Fruit fly (Drosophila melanogaster) whole organism, adult: ENCODE measurements around the gene Ran-like.
A peak's percentile ranks its signal among the peaks of the same experiment; 100 is the strongest.

ENCODE experiments used
- CG11617 ChIP-seq: fragments of 200-800 bp; sonication (Bioruptor generic); optimal IDR thresholded peaks from 2 replicates; lab custom pipeline; 2017; ENCODE audit warnings: mild to moderate bottlenecking, missing biosample characterization, missing genetic modification reagents, missing genetic modification characterization
- CG12768 ChIP-seq: fragments of 200-800 bp; sonication (Bioruptor generic); optimal IDR thresholded peaks from 2 replicates; lab custom pipeline; 2017; ENCODE audit warnings: missing biosample characterization, missing genetic modification characterization, mild to moderate bottlenecking, moderate library complexity, missing genetic modification reagents
- CG14711 ChIP-seq: fragments of 200-800 bp; sonication (Bioruptor generic); optimal IDR thresholded peaks from 2 replicates; lab custom pipeline; 2018; ENCODE audit warnings: missing biosample characterization, mild to moderate bottlenecking, missing genetic modification characterization, moderate library complexity
- CG1620 ChIP-seq: fragments of 200-800 bp; sonication (Bioruptor generic); optimal IDR thresholded peaks from 2 replicates; lab custom pipeline; 2016; ENCODE audit warnings: missing biosample characterization, missing genetic modification characterization
- CG33017 ChIP-seq: fragments of 200-800 bp; sonication (Bioruptor generic); optimal IDR thresholded peaks from 2 replicates; lab custom pipeline; 2018; ENCODE audit warnings: missing biosample characterization, mild to moderate bottlenecking, missing genetic modification characterization, moderate library complexity
- CG5204 ChIP-seq: fragments of 200-800 bp; sonication (Bioruptor generic); optimal IDR thresholded peaks from 2 replicates; lab custom pipeline; 2016; ENCODE audit warnings: missing biosample characterization, missing genetic modification characterization
- CG7045 ChIP-seq: fragments of 200-800 bp; sonication (Bioruptor generic); optimal IDR thresholded peaks from 2 replicates; lab custom pipeline; 2017; ENCODE audit warnings: missing biosample characterization, mild to moderate bottlenecking, missing genetic modification characterization
- CG7101 ChIP-seq: fragments of 200-800 bp; sonication (Bioruptor generic); optimal IDR thresholded peaks from 2 replicates; lab custom pipeline; 2018; ENCODE audit warnings: missing biosample characterization, mild to moderate bottlenecking, missing genetic modification characterization, moderate library complexity
- Clk ChIP-seq: fragments of 200-800 bp; sonication (Bioruptor generic); optimal IDR thresholded peaks from 2 replicates; lab custom pipeline; 2017; ENCODE audit warnings: missing biosample characterization, missing genetic modification characterization
- Crg-1 ChIP-seq: fragments of 200-800 bp; sonication (Bioruptor generic); optimal IDR thresholded peaks from 2 replicates; lab custom pipeline; 2016; ENCODE audit warnings: missing biosample characterization, missing genetic modification characterization
- Hr96 ChIP-seq: fragments of 200-800 bp; sonication (Bioruptor generic); optimal IDR thresholded peaks from 2 replicates; lab custom pipeline; 2016; ENCODE audit warnings: missing biosample characterization, missing genetic modification characterization
- Mnt ChIP-seq: fragments of 200-800 bp; sonication (Bioruptor generic); optimal IDR thresholded peaks from 2 replicates; lab custom pipeline; 2016; ENCODE audit warnings: missing biosample characterization, mild to moderate bottlenecking, missing genetic modification characterization
- bab1 ChIP-seq: fragments of 200-800 bp; sonication (Bioruptor generic); optimal IDR thresholded peaks from 3 replicates; lab custom pipeline; 2019; ENCODE audit warnings: missing biosample characterization, mild to moderate bottlenecking, missing genetic modification characterization, moderate library complexity
- cic ChIP-seq: fragments of 200-800 bp; sonication (Bioruptor generic); optimal IDR thresholded peaks from 2 replicates; lab custom pipeline; 2017; ENCODE audit warnings: missing biosample characterization, mild to moderate bottlenecking, missing genetic modification characterization, moderate library complexity
- cnc ChIP-seq, 2 experiments: fragments of >200 bp; optimal IDR thresholded peaks; 2 replicates each; lab custom pipeline; 2017
- kay ChIP-seq: fragments of 200-800 bp; sonication (Bioruptor generic); peaks from one replicate; lab custom pipeline; 2016; ENCODE audit warnings: missing biosample characterization, missing genetic modification characterization, borderline replicate concordance
- ovo ChIP-seq: fragments of 200-800 bp; sonication (Bioruptor generic); optimal IDR thresholded peaks from 2 replicates; lab custom pipeline; 2016; ENCODE audit warnings: missing biosample characterization, missing genetic modification characterization
- pad ChIP-seq: fragments of 200-800 bp; sonication (Bioruptor generic); optimal IDR thresholded peaks from 3 replicates; lab custom pipeline; 2017; ENCODE audit warnings: missing biosample characterization, missing genetic modification characterization, mild to moderate bottlenecking, moderate library complexity, missing genetic modification reagents
- tj ChIP-seq: fragments of 200-800 bp; sonication (Bioruptor generic); optimal IDR thresholded peaks from 3 replicates; lab custom pipeline; 2017; ENCODE audit warnings: missing biosample characterization, mild to moderate bottlenecking, missing genetic modification characterization, moderate library complexity
- toe ChIP-seq: fragments of 200-800 bp; sonication (Bioruptor generic); optimal IDR thresholded peaks from 2 replicates; lab custom pipeline; 2016; ENCODE audit warnings: missing biosample characterization, missing genetic modification characterization

Gene Ran-like

DNA sequence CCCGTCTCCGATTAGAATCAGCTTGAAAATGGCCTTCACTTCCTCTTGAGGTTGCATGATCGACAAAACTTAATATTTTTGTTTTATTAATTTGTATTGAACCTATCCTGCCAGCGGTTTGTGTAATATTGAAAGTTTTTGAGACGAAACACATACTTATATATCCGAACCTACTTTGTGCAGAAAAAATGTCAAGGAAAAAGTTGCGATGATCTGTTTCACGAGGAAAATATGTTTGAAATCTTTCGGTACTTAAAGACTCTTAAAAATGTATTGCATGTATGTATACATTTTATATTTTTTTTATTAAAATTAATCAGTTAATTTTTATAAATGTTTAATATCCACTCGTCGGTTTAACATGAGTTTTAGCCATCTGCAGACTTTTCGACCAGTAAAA lies at the start of gene Ran-like:
TSS of gene Ran-like (minus strand) at position 101 of the 400 bp plus-strand sequence.
- TF ChIP-seq ovo (GFP tag; lab: Kevin White, UChicago) (no peak), tj (GFP tag; lab: Kevin White, UChicago) (no peak), toe (GFP tag; lab: Kevin White, UChicago) (no peak), kay (GFP tag; lab: Kevin White, UChicago) (no peak), CG33017 (tag; lab: Kevin White, UChicago) (no peak), bab1 (GFP tag; lab: Kevin White, UChicago) (no peak), pad (GFP tag; lab: Kevin White, UChicago) (no peak), Hr96 (no peak), cnc (optimal IDR thresholded peaks at IDR 0.05; lab: Kevin White, UChicago) (no peak), Crg-1 (GFP tag; lab: Kevin White, UChicago) (no peak), CG5204 (no peak), Mnt (GFP tag; lab: Kevin White, UChicago) (no peak), CG7045 (GFP tag; lab: Kevin White, UChicago) (no peak), Clk (GFP tag; lab: Kevin White, UChicago) (no peak), CG11617 (GFP tag; lab: Kevin White, UChicago) (no peak)

DNA sequence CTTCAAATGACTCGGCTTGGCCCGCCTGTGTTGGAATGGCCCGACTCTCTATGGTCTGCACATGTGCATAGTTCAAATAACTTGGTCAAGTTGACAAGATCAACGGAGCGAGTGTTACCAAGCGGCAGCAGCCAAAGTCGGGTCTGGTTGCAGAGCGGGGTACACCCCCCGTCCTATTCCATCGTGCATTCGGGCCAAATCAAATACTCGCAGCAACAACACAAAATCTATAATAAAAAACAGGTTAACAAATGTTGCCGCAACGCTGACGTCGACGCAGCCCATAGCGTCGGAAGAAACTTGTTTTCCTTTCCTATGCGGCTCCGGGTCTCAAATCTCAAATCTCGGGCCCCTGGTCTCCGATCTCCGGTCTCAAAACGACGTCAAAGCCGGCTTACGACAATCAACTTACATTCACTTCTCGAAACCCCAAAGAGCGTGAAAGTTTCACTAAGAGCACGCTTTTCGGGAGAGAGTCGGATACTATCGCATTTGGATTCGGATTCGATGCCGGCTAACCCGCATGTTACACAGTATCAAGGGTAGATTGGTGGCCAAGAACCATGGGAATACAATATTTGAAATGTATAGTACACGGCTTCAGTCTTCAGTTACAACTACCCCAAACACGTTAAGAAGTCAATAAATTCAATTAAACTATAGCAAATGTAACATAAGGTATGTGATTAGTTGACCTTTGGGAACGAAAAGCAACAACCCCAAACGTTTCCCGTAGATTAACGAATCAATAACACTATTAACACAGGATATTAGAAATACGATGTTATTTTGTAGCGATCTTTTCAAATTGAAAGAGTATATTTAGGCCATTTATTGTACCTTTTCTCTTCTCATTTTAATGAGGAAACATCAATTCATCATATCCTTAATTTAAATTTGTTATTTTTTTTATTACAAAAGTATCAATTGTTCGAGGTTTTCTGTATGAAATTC lies 49.3 kb upstream of the Ran-like start:
- no peak for TF ChIP-seq cic (GFP tag; lab: Kevin White, UChicago)
- TF ChIP-seq CG11617 (GFP tag; lab: Kevin White, UChicago): peak; percentile 86
- peak; percentile 30 for TF ChIP-seq CG1620 (GFP tag; lab: Kevin White, UChicago)
- TF ChIP-seq ovo (GFP tag; lab: Kevin White, UChicago): no peak
- peak; percentile 64 for TF ChIP-seq Hr96
- peak; percentile 79 for TF ChIP-seq toe (GFP tag; lab: Kevin White, UChicago)
- peak; percentile 43 for TF ChIP-seq CG33017 (tag; lab: Kevin White, UChicago)
- TF ChIP-seq CG7101: peak; percentile 59
- no peak for TF ChIP-seq CG14711
- peak; percentile 28 for TF ChIP-seq bab1 (GFP tag; lab: Kevin White, UChicago)
- TF ChIP-seq CG5204: peak; percentile 78
- peak; percentile 61 for TF ChIP-seq Crg-1 (GFP tag; lab: Kevin White, UChicago)
- peak; percentile 55 for TF ChIP-seq Mnt (GFP tag; lab: Kevin White, UChicago)
- peak; percentile 13 for TF ChIP-seq Clk (GFP tag; lab: Kevin White, UChicago)
- TF ChIP-seq CG7045 (GFP tag; lab: Kevin White, UChicago): peak; percentile 60
- TF ChIP-seq kay (GFP tag; lab: Kevin White, UChicago): no peak
- peak; percentile 40 for TF ChIP-seq pad (GFP tag; lab: Kevin White, UChicago)
- TF ChIP-seq tj (GFP tag; lab: Kevin White, UChicago): peak; percentile 56
- TF ChIP-seq CG12768 (GFP tag; lab: Kevin White, UChicago): peak; percentile 51
- no peak for TF ChIP-seq cnc (optimal IDR thresholded peaks at IDR 0.05; lab: Kevin White, UChicago)

DNA sequence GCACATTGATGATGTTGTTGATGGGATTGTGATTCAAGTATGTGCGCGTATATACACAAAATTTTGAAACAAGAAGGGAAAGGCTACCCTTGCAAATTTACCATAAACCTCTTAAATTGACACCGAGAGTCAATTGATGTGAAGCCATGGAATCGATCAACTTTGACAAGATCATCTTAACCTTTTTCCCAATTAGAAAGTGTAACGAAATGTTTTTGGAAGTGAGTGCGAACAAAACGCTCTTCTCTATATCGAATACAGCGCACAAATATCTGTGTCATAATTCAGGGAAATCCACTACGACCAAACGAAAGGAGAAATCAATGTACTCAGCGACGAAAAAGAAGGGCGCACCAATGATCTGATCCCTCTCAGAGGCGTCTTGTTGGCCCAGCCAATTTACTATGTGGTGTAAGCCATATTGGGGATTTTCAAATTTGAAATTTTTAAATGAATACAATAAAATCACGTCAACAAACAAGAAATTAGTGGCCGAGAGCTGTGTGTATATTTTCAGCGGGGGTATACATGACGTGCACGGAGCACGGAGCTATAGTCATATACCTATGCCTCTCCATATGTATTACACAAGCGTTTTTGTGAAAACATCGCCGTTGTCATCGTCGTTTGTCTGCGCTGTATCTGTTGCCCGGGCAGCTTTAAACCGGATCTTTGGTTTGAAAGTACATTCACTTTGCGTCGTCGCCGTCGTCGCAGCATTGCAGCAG lies 48.4 kb upstream of the Ran-like start:
- peak; percentile 7 for TF ChIP-seq Hr96
- TF ChIP-seq tj (GFP tag; lab: Kevin White, UChicago): no peak
- peak; percentile 24 for TF ChIP-seq CG14711
- no peak for TF ChIP-seq CG33017 (tag; lab: Kevin White, UChicago)
- TF ChIP-seq CG12768 (GFP tag; lab: Kevin White, UChicago): no peak
- peak; percentile 23 for TF ChIP-seq CG5204
- no peak for TF ChIP-seq Clk (GFP tag; lab: Kevin White, UChicago)
- TF ChIP-seq bab1 (GFP tag; lab: Kevin White, UChicago): no peak
- TF ChIP-seq kay (GFP tag; lab: Kevin White, UChicago): peak; percentile 85
- TF ChIP-seq CG7045 (GFP tag; lab: Kevin White, UChicago): no peak
- peak; percentile 14 for TF ChIP-seq CG7101
- no peak for TF ChIP-seq CG1620 (GFP tag; lab: Kevin White, UChicago)
- TF ChIP-seq CG11617 (GFP tag; lab: Kevin White, UChicago): no peak

DNA sequence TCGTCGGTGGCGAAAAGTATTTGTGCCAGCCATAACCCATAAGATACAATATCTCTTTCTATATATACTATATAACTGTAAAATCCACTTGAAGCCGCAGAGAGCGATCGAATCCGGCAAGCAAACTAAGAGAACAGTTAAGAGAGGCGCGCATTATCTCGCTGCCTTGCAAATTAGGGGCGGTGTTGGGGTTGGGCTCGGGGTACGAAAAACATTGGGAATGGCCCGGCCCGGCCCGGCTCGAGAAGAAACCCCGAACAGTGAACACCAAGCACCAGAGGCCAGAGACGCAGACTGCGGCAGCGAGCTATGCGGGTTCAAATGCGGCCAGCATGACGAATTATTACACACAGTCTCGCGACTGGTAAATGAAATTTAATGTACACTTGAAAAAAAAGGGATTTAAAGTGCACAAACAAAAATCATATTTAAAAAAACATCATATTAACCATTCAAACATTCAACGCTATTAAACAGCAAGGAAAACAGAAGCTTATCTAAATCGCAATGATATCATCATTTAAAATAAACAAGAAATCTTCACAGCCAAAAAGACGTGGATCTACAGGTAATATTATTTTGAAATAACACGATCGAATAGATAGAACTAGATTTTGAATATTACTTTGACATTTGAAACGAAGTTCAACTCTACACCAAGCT lies 47.3 kb upstream of the Ran-like start:
- TF ChIP-seq Clk (GFP tag; lab: Kevin White, UChicago) (no peak), bab1 (GFP tag; lab: Kevin White, UChicago) (no peak), cic (GFP tag; lab: Kevin White, UChicago) (no peak), Hr96 (peak; percentile 23), pad (GFP tag; lab: Kevin White, UChicago) (no peak), toe (GFP tag; lab: Kevin White, UChicago) (peak; percentile 5), CG11617 (GFP tag; lab: Kevin White, UChicago) (no peak), tj (GFP tag; lab: Kevin White, UChicago) (peak; percentile 22), CG14711 (peak; percentile 23), cnc (optimal IDR thresholded peaks at IDR 0.05; lab: Kevin White, UChicago) (no peak), CG7045 (GFP tag; lab: Kevin White, UChicago) (no peak), CG7101 (no peak), CG5204 (peak; percentile 2), ovo (GFP tag; lab: Kevin White, UChicago) (peak; percentile 57), CG12768 (GFP tag; lab: Kevin White, UChicago) (peak; percentile 82), CG1620 (GFP tag; lab: Kevin White, UChicago) (no peak), CG33017 (tag; lab: Kevin White, UChicago) (no peak), kay (GFP tag; lab: Kevin White, UChicago) (peak; percentile 83), Crg-1 (GFP tag; lab: Kevin White, UChicago) (no peak), Mnt (GFP tag; lab: Kevin White, UChicago) (no peak)
